Worm (Caenorhabditis elegans) whole organism, L3 larva: Measurements from ENCODE around the gene str-28.

Experiments
- egl-27 ChIP-seq: sonication (generic microtip); optimal IDR thresholded peaks from 4 replicates; lab custom pipeline; 2017; ENCODE audit warnings: missing biosample characterization, missing genetic modification reagents, missing genetic modification characterization
- mdl-1 ChIP-seq: fragments of 150-350 bp; optimal IDR thresholded peaks from 2 replicates; lab custom pipeline; 2014; ENCODE audit warnings: missing biosample characterization, missing genetic modification characterization
- nhr-77 ChIP-seq: fragments of 150-350 bp; optimal IDR thresholded peaks from 2 replicates; lab custom pipeline; 2014; ENCODE audit warnings: missing biosample characterization, missing genetic modification characterization
- pha-4 ChIP-seq: fragments of 150-350 bp; optimal IDR thresholded peaks from 2 replicates; lab custom pipeline; 2014; ENCODE audit warnings: missing biosample characterization, missing genetic modification reagents, missing genetic modification characterization
- zag-1 ChIP-seq: fragments of 150-350 bp; optimal IDR thresholded peaks from 2 replicates; lab custom pipeline; 2014; ENCODE audit warnings: missing biosample characterization, missing genetic modification characterization
- ztf-11 ChIP-seq: fragments of 150-350 bp; optimal IDR thresholded peaks from 2 replicates; lab custom pipeline; 2014; ENCODE audit warnings: missing biosample characterization, missing genetic modification characterization

ce11 chrV:7435376-7436204, 37.1 kb downstream of the str-28 start, which contains the start of the genes ddo-2 and F25E5.8:
- TF ChIP-seq pha-4 (tag; lab: Kevin White, UChicago) (no peak), mdl-1 (tag; lab: Kevin White, UChicago) (no peak), egl-27 (tag; lab: Kevin White, UChicago) (no peak), zag-1 (tag; lab: Kevin White, UChicago) (no peak), ztf-11 (tag; lab: Kevin White, UChicago) (no peak), nhr-77 (no peak)
